Fruit fly (Drosophila melanogaster): ENCODE measurements around the gene Rsbp15.

DNA sequence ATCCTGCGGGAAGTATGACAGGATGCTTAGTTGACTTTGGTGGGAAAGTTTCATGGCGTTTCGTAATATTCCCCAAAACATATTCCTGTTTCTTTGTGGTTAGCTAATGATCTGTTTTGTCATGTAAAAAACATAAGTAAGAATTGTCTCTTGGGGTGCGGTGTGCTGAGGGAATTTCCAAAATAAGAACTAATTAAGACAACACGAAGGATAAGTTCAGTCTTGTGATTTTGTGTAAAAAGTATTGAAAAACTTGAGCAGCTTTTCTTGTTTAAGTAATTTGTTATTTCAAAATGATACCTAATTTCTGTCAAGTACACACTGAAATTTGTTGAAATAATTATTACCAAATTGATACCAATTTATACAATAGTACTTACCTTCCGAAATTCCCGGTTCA lies 31.7 kb downstream of the Rsbp15 start, which contains the start of gene CG3942:
- TF ChIP-seq Dll (optimal IDR thresholded peaks at IDR 0.05) (no peak), pan (optimal IDR thresholded peaks at IDR 0.05) (no peak)
